Worm (Caenorhabditis elegans) whole organism, young adult: Measurements from ENCODE around the gene T11F8.5.
"Not testable (repeated sequence)": the region's sequence is repeated elsewhere in the genome, so short reads cannot be mapped to it uniquely, and the experiment has no call there.

Experiments used
- D2030.7 ChIP-seq: fragments of 200-800 bp; sonication (Bioruptor generic); IDR thresholded peaks from 2 replicates; pipeline ENCODE4 v1.3.6; 2022; ENCODE audit warnings: missing genetic modification reagents, missing genetic modification characterization, missing compliant biosample characterization
- F10E7.11 ChIP-seq: sonication (generic microtip); optimal IDR thresholded peaks from 2 replicates; lab custom pipeline; 2017; ENCODE audit warnings: mild to moderate bottlenecking, missing genetic modification characterization, moderate library complexity, missing compliant biosample characterization
- K11D2.4 ChIP-seq: fragments of 200-800 bp; sonication (Bioruptor generic); IDR thresholded peaks from 2 replicates; pipeline ENCODE4 v1.3.6; 2022; ENCODE audit warnings: missing genetic modification reagents, missing genetic modification characterization, missing compliant biosample characterization
- T26A5.8 ChIP-seq: sonication (generic microtip); optimal IDR thresholded peaks from 2 replicates; lab custom pipeline; 2016; ENCODE audit warnings: missing genetic modification characterization, missing compliant biosample characterization
- Y53G8AR.9 ChIP-seq: fragments of 200-800 bp; sonication (Bioruptor generic); conservative IDR thresholded peaks from 2 replicates; pipeline ENCODE4 v1.3.6; 2022; ENCODE audit warnings: missing genetic modification reagents, missing genetic modification characterization, missing compliant biosample characterization
- Y56A3A.18 ChIP-seq: fragments of 200-800 bp; sonication (Bioruptor generic); IDR thresholded peaks from 2 replicates; pipeline ENCODE4 v1.3.6; 2022; ENCODE audit warnings: missing genetic modification reagents, missing genetic modification characterization, missing compliant biosample characterization
- ZK185.1 ChIP-seq: sonication (generic microtip); optimal IDR thresholded peaks from 2 replicates; lab custom pipeline; 2016; ENCODE audit warnings: mild to moderate bottlenecking, missing genetic modification characterization, missing compliant biosample characterization; ENCODE audit not compliant: poor library complexity, severe bottlenecking
- ama-1 ChIP-seq, 3 experiments: fragments of 150-350 bp in 1 of 3; sonication (generic microtip) in 2 of 3; optimal IDR thresholded peaks; 2 replicates each; lab custom pipeline; 2014 to 2018; ENCODE audit warnings: missing biosample characterization in 2 of 3, missing genetic modification characterization in 2 of 3, missing genetic modification reagents in 2 of 3
- athp-1 ChIP-seq: sonication (generic microtip); optimal IDR thresholded peaks from 2 replicates; lab custom pipeline; 2017; ENCODE audit warnings: mild to moderate bottlenecking, missing genetic modification characterization, missing compliant biosample characterization
- attf-5 ChIP-seq: fragments of 200-800 bp; sonication (Bioruptor generic); optimal IDR thresholded peaks from 2 replicates; lab custom pipeline; 2018; ENCODE audit warnings: mild to moderate bottlenecking, missing genetic modification characterization, missing compliant biosample characterization
- ccch-3 ChIP-seq: fragments of 200-800 bp; sonication (Bioruptor generic); optimal IDR thresholded peaks from 2 replicates; lab custom pipeline; 2018; ENCODE audit warnings: mild to moderate bottlenecking, missing genetic modification characterization, missing compliant biosample characterization
- cebp-1 ChIP-seq, 2 experiments: fragments of 200-800 bp in 1 of 2; sonication (Bioruptor generic) in 1 of 2; sonication (generic microtip) in 1 of 2; IDR thresholded peaks in 1 of 2; optimal IDR thresholded peaks in 1 of 2; 2 replicates each; pipeline versions ENCODE4 v1.3.6 to Lab custom; 2017 to 2022; ENCODE audit warnings: missing compliant biosample characterization in 2 of 2, missing genetic modification characterization in 2 of 2, mild to moderate bottlenecking in 1 of 2, missing genetic modification reagents in 1 of 2, moderate library complexity in 1 of 2
- ceh-27 ChIP-seq: fragments of 200-800 bp; sonication (Bioruptor generic); optimal IDR thresholded peaks from 2 replicates; lab custom pipeline; 2018; ENCODE audit warnings: mild to moderate bottlenecking, missing genetic modification characterization, moderate library complexity, missing compliant biosample characterization
- ceh-91 ChIP-seq: fragments of 200-800 bp; sonication (Bioruptor generic); IDR thresholded peaks from 2 replicates; pipeline ENCODE4 v1.3.6; 2022; ENCODE audit warnings: missing genetic modification reagents, missing genetic modification characterization, missing compliant biosample characterization
- chd-7 ChIP-seq: sonication (generic microtip); optimal IDR thresholded peaks from 2 replicates; lab custom pipeline; 2016; ENCODE audit warnings: mild to moderate bottlenecking, missing genetic modification characterization, moderate library complexity, missing compliant biosample characterization
- dpff-1 ChIP-seq: sonication (generic microtip); optimal IDR thresholded peaks from 2 replicates; lab custom pipeline; 2017; ENCODE audit warnings: mild to moderate bottlenecking, missing genetic modification characterization, missing compliant biosample characterization
- dpl-1 ChIP-seq: fragments of 150-350 bp; optimal IDR thresholded peaks from 2 replicates; lab custom pipeline; 2014; ENCODE audit warnings: missing biosample characterization, missing genetic modification reagents, missing genetic modification characterization
- egl-18 ChIP-seq: fragments of 200-800 bp; sonication (Bioruptor generic); IDR thresholded peaks from 2 replicates; pipeline ENCODE4 v1.3.6; 2022; ENCODE audit warnings: missing genetic modification reagents, missing genetic modification characterization, missing compliant biosample characterization
- egl-44 ChIP-seq: fragments of 200-800 bp; sonication (Bioruptor generic); IDR thresholded peaks from 2 replicates; pipeline ENCODE4 v1.3.6; 2022; ENCODE audit warnings: missing genetic modification reagents, missing genetic modification characterization, missing compliant biosample characterization
- fkh-3 ChIP-seq: sonication (generic microtip); optimal IDR thresholded peaks from 2 replicates; lab custom pipeline; 2016; ENCODE audit warnings: mild to moderate bottlenecking, missing genetic modification characterization, missing compliant biosample characterization
- hlh-12 ChIP-seq: sonication (generic microtip); optimal IDR thresholded peaks from 2 replicates; lab custom pipeline; 2016; ENCODE audit warnings: missing genetic modification characterization, missing compliant biosample characterization
- hrde-1 ChIP-seq: sonication (generic microtip); optimal IDR thresholded peaks from 2 replicates; lab custom pipeline; 2016; ENCODE audit warnings: missing genetic modification characterization, mild to moderate bottlenecking, missing compliant biosample characterization, moderate library complexity, missing genotype, missing genetic modification reagents, borderline replicate concordance
- let-526 ChIP-seq: fragments of 200-800 bp; sonication (Bioruptor generic); IDR thresholded peaks from 2 replicates; pipeline ENCODE4 v1.3.6; 2022; ENCODE audit warnings: missing genetic modification reagents, missing genetic modification characterization, missing compliant biosample characterization
- lin-26 ChIP-seq: fragments of 200-800 bp; sonication (Bioruptor generic); IDR thresholded peaks from 2 replicates; pipeline ENCODE4 v1.3.6; 2022; ENCODE audit warnings: missing genetic modification reagents, missing genetic modification characterization, missing compliant biosample characterization
- lin-35 ChIP-seq, 3 experiments: fragments of 150-350 bp in 2 of 3; sonication (generic microtip) in 1 of 3; optimal IDR thresholded peaks; 2 replicates each; lab custom pipeline; 2014 to 2018; ENCODE audit warnings: missing biosample characterization in 3 of 3, missing genetic modification characterization in 3 of 3, missing genetic modification reagents in 3 of 3
- lin-54 ChIP-seq: fragments of 200-800 bp; sonication (Bioruptor generic); optimal IDR thresholded peaks from 2 replicates; lab custom pipeline; 2018; ENCODE audit warnings: mild to moderate bottlenecking, missing genetic modification characterization, missing compliant biosample characterization
- madf-3 ChIP-seq: fragments of 200-800 bp; sonication (Bioruptor generic); IDR thresholded peaks from 2 replicates; pipeline ENCODE4 v1.3.6; 2022; ENCODE audit warnings: missing genetic modification reagents, missing genetic modification characterization, missing compliant biosample characterization
- madf-6 ChIP-seq: fragments of 200-800 bp; sonication (Bioruptor generic); IDR thresholded peaks from 2 replicates; pipeline ENCODE4 v1.3.6; 2022; ENCODE audit warnings: missing genetic modification reagents, missing genetic modification characterization, missing compliant biosample characterization
- mxl-1 ChIP-seq: sonication (generic microtip); optimal IDR thresholded peaks from 2 replicates; lab custom pipeline; 2016; ENCODE audit warnings: missing genetic modification characterization, missing compliant biosample characterization
- nhr-27 ChIP-seq: fragments of 200-800 bp; sonication (Bioruptor generic); optimal IDR thresholded peaks from 2 replicates; lab custom pipeline; 2018; ENCODE audit warnings: mild to moderate bottlenecking, missing genetic modification characterization, moderate library complexity, missing compliant biosample characterization
- rcor-1 ChIP-seq: fragments of 200-800 bp; sonication (Bioruptor generic); IDR thresholded peaks from 2 replicates; pipeline ENCODE4 v1.3.6; 2022; ENCODE audit warnings: missing genetic modification reagents, missing genetic modification characterization, missing compliant biosample characterization
- repo-1 ChIP-seq: sonication (generic microtip); optimal IDR thresholded peaks from 2 replicates; lab custom pipeline; 2017; ENCODE audit warnings: mild to moderate bottlenecking, missing genetic modification characterization, missing compliant biosample characterization
- snpc-1.1 ChIP-seq: sonication (generic microtip); optimal IDR thresholded peaks from 2 replicates; lab custom pipeline; 2017; ENCODE audit warnings: missing genetic modification characterization, mild to moderate bottlenecking, missing compliant biosample characterization, antibody characterized with exemption, moderate library complexity, missing genotype, missing genetic modification reagents; ENCODE audit not compliant: insufficient read depth
- tbp1 ChIP-seq: fragments of 200-800 bp; sonication (Bioruptor generic); optimal IDR thresholded peaks from 2 replicates; lab custom pipeline; 2018; ENCODE audit warnings: mild to moderate bottlenecking, missing genetic modification characterization, missing compliant biosample characterization
- unc-62 ChIP-seq: fragments of 150-350 bp; optimal IDR thresholded peaks from 2 replicates; lab custom pipeline; 2014; ENCODE audit warnings: missing biosample characterization, missing genetic modification reagents, missing genetic modification characterization
- xnd-1 ChIP-seq: sonication (generic microtip); optimal IDR thresholded peaks from 2 replicates; lab custom pipeline; 2016; ENCODE audit warnings: missing genotype, missing genetic modification reagents, missing genetic modification characterization, missing compliant biosample characterization
- zim-3 ChIP-seq: sonication (generic microtip); optimal IDR thresholded peaks from 2 replicates; lab custom pipeline; 2017; ENCODE audit warnings: mild to moderate bottlenecking, missing genetic modification characterization, moderate library complexity, missing compliant biosample characterization
- ztf-22 ChIP-seq: fragments of 200-800 bp; sonication (Bioruptor generic); optimal IDR thresholded peaks from 2 replicates; lab custom pipeline; 2018; ENCODE audit warnings: mild to moderate bottlenecking, missing genetic modification characterization, moderate library complexity, missing compliant biosample characterization
- ztf-26 ChIP-seq: sonication (generic microtip); optimal IDR thresholded peaks from 2 replicates; lab custom pipeline; 2017; ENCODE audit warnings: missing genetic modification characterization, missing compliant biosample characterization
- ztf-28 ChIP-seq: fragments of 200-800 bp; sonication (Bioruptor generic); IDR thresholded peaks from 2 replicates; pipeline ENCODE4 v1.3.6; 2022; ENCODE audit warnings: missing genetic modification reagents, missing genetic modification characterization, missing compliant biosample characterization

Gene T11F8.5

DNA sequence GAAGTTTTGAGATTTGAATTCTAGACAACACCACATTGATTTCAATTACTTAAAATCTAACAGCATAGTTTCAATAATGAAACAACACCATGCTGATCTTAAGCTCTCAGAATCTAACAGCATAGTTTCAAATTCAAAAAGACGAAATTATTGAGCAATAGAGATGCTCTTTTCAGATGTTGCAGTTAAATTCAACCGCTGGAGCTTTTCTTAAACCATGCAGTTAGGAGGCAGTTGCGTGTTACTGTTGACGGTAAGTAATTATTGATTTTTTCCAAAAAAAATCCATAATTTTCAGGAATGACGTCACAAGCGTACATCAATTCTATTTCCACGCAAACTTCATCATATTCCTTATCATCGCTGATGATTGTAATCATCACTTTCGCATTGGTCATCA is at the start of gene T11F8.5:
Gene T11F8.5, plus strand, starts transcription at position 301 of the 400 bp plus-strand sequence.
- no peak for TF ChIP-seq ztf-22 (GFP tag; lab: Kevin White, UChicago)

DNA sequence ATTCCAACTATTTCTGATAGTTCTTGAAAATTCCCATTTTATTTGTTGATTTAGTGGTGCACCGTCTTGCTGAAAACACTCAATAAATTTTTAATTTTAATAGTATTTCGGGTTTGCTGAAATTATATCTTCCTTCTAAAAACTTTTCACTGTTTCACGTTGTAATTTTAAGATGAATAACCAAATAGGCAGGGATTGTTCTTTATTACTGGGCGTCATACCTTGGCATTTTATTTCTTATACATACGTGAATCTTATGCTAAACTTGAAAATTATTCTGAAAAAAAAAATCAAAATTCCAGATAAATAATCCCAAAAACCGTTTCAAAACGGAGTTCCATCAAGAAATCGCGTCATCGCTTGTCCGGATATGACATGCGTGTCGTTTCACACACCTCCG is 44.1 kb upstream of the T11F8.5 start, which contains the start of gene mgl-3:
Gene mgl-3, plus strand, starts transcription at position 301 of the 400 bp plus-strand sequence.
- no peak for TF ChIP-seq mxl-1 (tag; lab: Kevin White, UChicago)
- TF ChIP-seq F10E7.11 (tag; lab: Kevin White, UChicago), result no peak
- no peak for TF ChIP-seq ama-1 (optimal IDR thresholded peaks at IDR 0.05; lab: Kevin White, UChicago)
- TF ChIP-seq ama-1 (GFP tag; optimal IDR thresholded peaks at IDR 0.05; lab: Kevin White, UChicago), result no peak
- TF ChIP-seq D2030.7 (GFP tag; lab: Robert Waterston, UW), result no peak
- no peak for TF ChIP-seq ztf-28 (GFP tag; lab: Robert Waterston, UW)
- no peak for TF ChIP-seq Y56A3A.18 (GFP tag; lab: Robert Waterston, UW)
- no peak for TF ChIP-seq cebp-1 (GFP tag; IDR thresholded peaks at IDR 0.05; lab: Robert Waterston, UW)
- TF ChIP-seq cebp-1 (tag; optimal IDR thresholded peaks at IDR 0.05; lab: Kevin White, UChicago), result no peak
- no peak for TF ChIP-seq lin-26 (GFP tag; lab: Robert Waterston, UW)

DNA sequence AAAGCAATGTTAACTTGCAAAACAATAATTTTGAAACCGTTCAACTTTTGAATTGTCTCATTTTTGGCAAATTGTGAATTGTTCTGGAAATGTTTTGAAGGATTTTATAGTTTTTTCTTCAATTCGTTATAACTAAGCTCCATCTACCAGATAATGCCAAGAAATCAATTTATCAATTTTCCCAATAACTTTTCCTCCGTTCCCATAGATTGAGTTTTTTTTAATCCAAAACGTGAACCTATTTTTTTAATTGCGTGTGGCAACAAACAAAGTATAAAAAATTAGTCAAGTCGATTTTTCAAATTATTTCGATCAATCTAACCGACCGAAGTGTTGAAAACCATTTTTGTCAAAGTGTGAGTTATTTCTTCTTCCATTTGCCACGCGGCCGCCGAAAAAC is 30.2 kb upstream of the T11F8.5 start, which contains the start of gene Y4C6A.4:
Gene Y4C6A.4, plus strand, starts transcription at position 301 of the 400 bp plus-strand sequence.
- TF ChIP-seq ceh-27 (GFP tag; lab: Kevin White, UChicago), result no peak
- no peak for TF ChIP-seq ZK185.1
- TF ChIP-seq hrde-1 (tag; lab: Kevin White, UChicago), result no peak
- TF ChIP-seq madf-3, result no peak
- no peak for TF ChIP-seq hlh-12 (tag; lab: Kevin White, UChicago)
- no peak for TF ChIP-seq K11D2.4 (GFP tag; lab: Robert Waterston, UW)
- TF ChIP-seq egl-44 (GFP tag; lab: Robert Waterston, UW), result no peak
- TF ChIP-seq lin-54 (GFP tag; lab: Kevin White, UChicago), result no peak
- no peak for TF ChIP-seq let-526 (GFP tag; lab: Robert Waterston, UW)
- no peak for TF ChIP-seq egl-18
- no peak for TF ChIP-seq dpl-1 (GFP tag; lab: Kevin White, UChicago)
- no peak for TF ChIP-seq ceh-91 (GFP tag; lab: Robert Waterston, UW)
- no peak for TF ChIP-seq fkh-3 (tag; lab: Kevin White, UChicago)
- no peak for TF ChIP-seq ztf-26 (tag; lab: Kevin White, UChicago)
- no peak for TF ChIP-seq nhr-27
- no peak for TF ChIP-seq chd-7 (tag; lab: Kevin White, UChicago)
- no peak for TF ChIP-seq dpff-1 (tag; lab: Kevin White, UChicago)

DNA sequence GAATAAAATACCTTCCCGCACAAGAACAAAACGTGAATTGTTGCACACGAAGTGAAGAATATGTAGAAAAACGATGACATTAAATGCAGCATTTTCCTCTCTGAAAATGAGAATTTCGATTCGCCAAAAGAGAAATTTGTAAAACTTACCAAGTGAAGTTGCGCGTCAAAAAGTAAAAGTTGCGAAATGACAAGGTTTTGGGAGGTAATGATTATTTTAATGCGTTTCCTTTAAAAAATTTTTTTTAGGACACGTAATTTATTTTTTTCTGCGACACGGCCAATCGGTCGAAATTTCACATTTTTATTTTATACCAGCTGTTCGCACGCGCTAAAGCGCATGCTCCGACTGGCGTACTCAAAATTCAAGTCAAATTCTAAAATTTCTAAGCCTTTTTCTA is 26.8 kb upstream of the T11F8.5 start, which contains the start of gene Y4C6A.3:
Gene Y4C6A.3, minus strand, starts transcription at position 101 of the 400 bp plus-strand sequence.
- TF ChIP-seq xnd-1 (tag; lab: Kevin White, UChicago); hrde-1 (tag; lab: Kevin White, UChicago); rcor-1 (GFP tag; lab: Robert Waterston, UW): not testable (repeated sequence)
- TF ChIP-seq, all 124 proteins: peak for 0; not testable (repeated sequence) for 124

ce11 chrIV:5462820-5463219 is 20.0 kb upstream of the T11F8.5 start:
- TF ChIP-seq attf-5 (GFP tag; lab: Kevin White, UChicago), result no peak
- no peak for TF ChIP-seq tbp1
- TF ChIP-seq ztf-22 (GFP tag; lab: Kevin White, UChicago), result no peak
- no peak for TF ChIP-seq snpc-1.1 (tag; lab: Kevin White, UChicago)
- no peak for TF ChIP-seq Y53G8AR.9
- no peak for TF ChIP-seq lin-26 (GFP tag; lab: Robert Waterston, UW)
- TF ChIP-seq ccch-3 (GFP tag; lab: Kevin White, UChicago), result no peak
- no peak for TF ChIP-seq lin-35 (GFP tag; optimal IDR thresholded peaks at IDR 0.05; lab: Kevin White, UChicago)
- TF ChIP-seq T26A5.8, result no peak
- no peak for TF ChIP-seq repo-1
- no peak for TF ChIP-seq lin-54 (GFP tag; lab: Kevin White, UChicago)
- TF ChIP-seq zim-3 (tag; lab: Kevin White, UChicago), result no peak
- no peak for TF ChIP-seq cebp-1 (GFP tag; IDR thresholded peaks at IDR 0.05; lab: Robert Waterston, UW)
- TF ChIP-seq cebp-1 (tag; optimal IDR thresholded peaks at IDR 0.05; lab: Kevin White, UChicago), result no peak
- TF ChIP-seq ztf-28 (GFP tag; lab: Robert Waterston, UW), result no peak
- no peak for TF ChIP-seq madf-6
- TF ChIP-seq athp-1 (tag; lab: Kevin White, UChicago), result no peak
- TF ChIP-seq unc-62, result no peak
